Fruit fly (Drosophila melanogaster): ENCODE results near the gene CG6770.
A peak's percentile ranks its signal among the peaks of the same experiment; 100 is the strongest.

The CG6770 gene

dm6 chr2L:12004211-12004979 is 41.5 kb downstream of the CG6770 start (continued):
- TF ChIP-seq HmgD (GFP tag; optimal IDR thresholded peaks at IDR 0.05): no peak
- TF ChIP-seq sens-2 (GFP tag; IDR thresholded peaks at IDR 0.05): no peak
- peak; percentile 70 for TF ChIP-seq unpg (GFP tag; optimal IDR thresholded peaks at IDR 0.05)
- no peak for TF ChIP-seq corto (GFP tag; optimal IDR thresholded peaks at IDR 0.05)
- TF ChIP-seq CHES-1-like (GFP tag; optimal IDR thresholded peaks at IDR 0.05): peak; percentile 77
- peak; percentile 39 for TF ChIP-seq CG18764 (GFP tag; optimal IDR thresholded peaks at IDR 0.05)
- TF ChIP-seq oc (tag; optimal IDR thresholded peaks at IDR 0.05): no peak
- peak; percentile 26 for TF ChIP-seq kah (GFP tag; optimal IDR thresholded peaks at IDR 0.05)
- peak; percentile 88 for TF ChIP-seq CG4707 (GFP tag; optimal IDR thresholded peaks at IDR 0.05)
- peak; percentile 73 for TF ChIP-seq CG12236 (GFP tag; optimal IDR thresholded peaks at IDR 0.05)
- TF ChIP-seq CG30020 (tag; optimal IDR thresholded peaks at IDR 0.05): no peak
- peak; percentile 72 for TF ChIP-seq NC2α (GFP tag; optimal IDR thresholded peaks at IDR 0.05)
- TF ChIP-seq CG32532 (GFP tag; IDR thresholded peaks at IDR 0.05): no peak
- peak; percentile 88 for TF ChIP-seq wek (GFP tag; optimal IDR thresholded peaks at IDR 0.05)
- no peak for TF ChIP-seq Scr (GFP tag; IDR thresholded peaks at IDR 0.05; ENCODE audit: partially characterized antibody)
- TF ChIP-seq eve (GFP tag; optimal IDR thresholded peaks at IDR 0.05): no peak
- TF ChIP-seq tgo (GFP tag; IDR thresholded peaks at IDR 0.05): no peak
- no peak for TF ChIP-seq GATAe (GFP tag; conservative IDR thresholded peaks at IDR 0.05)
- no peak for TF ChIP-seq dati (GFP tag; IDR thresholded peaks at IDR 0.05)
- no peak for TF ChIP-seq Stat92E (GFP tag; optimal IDR thresholded peaks at IDR 0.05)
- TF ChIP-seq Kr (GFP tag; optimal IDR thresholded peaks at IDR 0.05): peak; percentile 89
- TF ChIP-seq Dref (GFP tag; IDR thresholded peaks at IDR 0.05): no peak
- peak; percentile 88 for TF ChIP-seq Vsx1 (GFP tag; optimal IDR thresholded peaks at IDR 0.05)
- TF ChIP-seq ranshi (GFP tag; IDR thresholded peaks at IDR 0.05): no peak
- TF ChIP-seq her (GFP tag; optimal IDR thresholded peaks at IDR 0.05): peak; percentile 69
- peak; percentile 43 for TF ChIP-seq az2 (GFP tag; optimal IDR thresholded peaks at IDR 0.05)
- TF ChIP-seq Max (GFP tag; optimal IDR thresholded peaks at IDR 0.05): peak; percentile 24
- TF ChIP-seq fru (optimal IDR thresholded peaks at IDR 0.05): no peak
- no peak for TF ChIP-seq Nf-YB (GFP tag; optimal IDR thresholded peaks at IDR 0.05)
- TF ChIP-seq CG11504 (tag; optimal IDR thresholded peaks at IDR 0.05): peak; percentile 72
- no peak for TF ChIP-seq esg (GFP tag; conservative IDR thresholded peaks at IDR 0.05)
- TF ChIP-seq CG11247 (GFP tag; IDR thresholded peaks at IDR 0.05): no peak
- TF ChIP-seq Lhr (GFP tag; optimal IDR thresholded peaks at IDR 0.05): no peak
- no peak for TF ChIP-seq sim (GFP tag; IDR thresholded peaks at IDR 0.05)
- TF ChIP-seq sens (GFP tag): peak; percentile 95
- peak in 1 of 2 experiments; percentile 80 for TF ChIP-seq bsh (GFP tag; optimal IDR thresholded peaks at IDR 0.05)
- TF ChIP-seq YL-1 (GFP tag; optimal IDR thresholded peaks at IDR 0.05): peak; percentile 61
- TF ChIP-seq usp (GFP tag; optimal IDR thresholded peaks at IDR 0.05): no peak
- TF ChIP-seq dmrt99B (tag; optimal IDR thresholded peaks at IDR 0.05): peak; percentile 50
- TF ChIP-seq CG10543 (GFP tag; optimal IDR thresholded peaks at IDR 0.05): peak; percentile 85
- TF ChIP-seq Hr51 (GFP tag; optimal IDR thresholded peaks at IDR 0.05): peak in 1 of 2 experiments; percentile 15
- peak; percentile 35 for TF ChIP-seq lilli (GFP tag; optimal IDR thresholded peaks at IDR 0.05)
- no peak for TF ChIP-seq CG7271 (tag; optimal IDR thresholded peaks at IDR 0.05)
- TF ChIP-seq pb (GFP tag; optimal IDR thresholded peaks at IDR 0.05): no peak
- peak; percentile 42 for TF ChIP-seq Sry-β (GFP tag; optimal IDR thresholded peaks at IDR 0.05)
- no peak for TF ChIP-seq Hr3 (GFP tag; optimal IDR thresholded peaks at IDR 0.05)
- TF ChIP-seq stc (GFP tag; IDR thresholded peaks at IDR 0.05): no peak
- peak; percentile 62 for TF ChIP-seq CG12104 (GFP tag; optimal IDR thresholded peaks at IDR 0.05)
- TF ChIP-seq Ada2b (GFP tag; IDR thresholded peaks at IDR 0.05): no peak
- no peak for TF ChIP-seq ssp (GFP tag; IDR thresholded peaks at IDR 0.05)
